Fruit fly (Drosophila melanogaster) whole organism, embryonic: Measurements from ENCODE around the gene Agxt.

Experiments used
- ATbp ChIP-seq: fragments of 200-800 bp; sonication (Bioruptor generic); optimal IDR thresholded peaks from 2 replicates; lab custom pipeline; 2017; ENCODE audit warnings: missing biosample characterization, mild to moderate bottlenecking, missing genetic modification characterization, missing genetic modification reagents
- Aef1 ChIP-seq: fragments of 200-800 bp; sonication (Bioruptor generic); IDR thresholded peaks from 3 replicates; pipeline ENCODE4 v1.3.6; 2022; ENCODE audit warnings: missing biosample characterization, missing genetic modification characterization
- CG10366 ChIP-seq: fragments of 200-800 bp; sonication (Bioruptor generic); IDR thresholded peaks from 2 replicates; pipeline ENCODE4 v1.3.6; 2022; ENCODE audit warnings: missing biosample characterization, missing genetic modification characterization
- CG11085 ChIP-seq: fragments of 200-800 bp; sonication (Bioruptor generic); IDR thresholded peaks from 2 replicates; pipeline ENCODE4 v1.3.6; 2022; ENCODE audit warnings: missing biosample characterization, missing genetic modification characterization
- CG13287 ChIP-seq: fragments of 200-800 bp; sonication (Bioruptor generic); IDR thresholded peaks from 2 replicates; pipeline ENCODE4 v1.3.6; 2022; ENCODE audit warnings: missing biosample characterization, missing genetic modification characterization; ENCODE audit not compliant: partially characterized antibody
- CG14050 ChIP-seq: fragments of 200-800 bp; sonication (Bioruptor generic); IDR thresholded peaks from 3 replicates; pipeline ENCODE4 v1.3.6; 2022; ENCODE audit warnings: missing biosample characterization, missing genetic modification characterization
- CG15269 ChIP-seq: fragments of 200-800 bp; sonication (Bioruptor generic); optimal IDR thresholded peaks from 2 replicates; lab custom pipeline; 2018; ENCODE audit warnings: missing biosample characterization, mild to moderate bottlenecking, missing genetic modification characterization, moderate library complexity
- CG1529 ChIP-seq: fragments of 200-800 bp; sonication (Bioruptor generic); optimal IDR thresholded peaks from 3 replicates; lab custom pipeline; 2018; ENCODE audit warnings: missing biosample characterization, missing genetic modification characterization
- CG17912 ChIP-seq: fragments of 200-800 bp; sonication (Bioruptor generic); optimal IDR thresholded peaks from 2 replicates; lab custom pipeline; 2018; ENCODE audit warnings: missing biosample characterization, mild to moderate bottlenecking, missing genetic modification characterization
- CG18476 ChIP-seq: fragments of 200-800 bp; sonication (Bioruptor generic); optimal IDR thresholded peaks from 2 replicates; lab custom pipeline; 2016; ENCODE audit warnings: missing biosample characterization, mild to moderate bottlenecking, missing genetic modification characterization
- CG2889 ChIP-seq: fragments of 200-800 bp; sonication (Bioruptor generic); IDR thresholded peaks from 3 replicates; pipeline ENCODE4 v1.3.6; 2022; ENCODE audit warnings: missing biosample characterization, missing genetic modification characterization
- CG32532 ChIP-seq: fragments of 200-800 bp; sonication (Bioruptor generic); IDR thresholded peaks from 2 replicates; pipeline ENCODE4 v1.3.6; 2022; ENCODE audit warnings: missing biosample characterization, missing genetic modification characterization
- CG32772 ChIP-seq: fragments of 200-800 bp; sonication (Bioruptor generic); IDR thresholded peaks from 2 replicates; pipeline ENCODE4 v1.3.6; 2022; ENCODE audit warnings: missing biosample characterization, missing genetic modification characterization
- CG34422 ChIP-seq: fragments of 200-800 bp; sonication (Bioruptor generic); IDR thresholded peaks from 3 replicates; pipeline ENCODE4 v1.3.6; 2022; ENCODE audit warnings: missing biosample characterization, missing genetic modification characterization
- CG3847 ChIP-seq: fragments of 200-800 bp; sonication (Bioruptor generic); IDR thresholded peaks from 2 replicates; pipeline ENCODE4 v1.3.6; 2022; ENCODE audit warnings: missing biosample characterization, missing genetic modification characterization
- CG4424 ChIP-seq: fragments of 200-800 bp; sonication (Bioruptor generic); optimal IDR thresholded peaks from 3 replicates; lab custom pipeline; 2016; ENCODE audit warnings: missing biosample characterization, missing genetic modification characterization
- CG4730 ChIP-seq: fragments of 200-800 bp; sonication (Bioruptor generic); IDR thresholded peaks from 2 replicates; pipeline ENCODE4 v1.3.6; 2022; ENCODE audit warnings: missing biosample characterization, missing genetic modification characterization
- CG6765 ChIP-seq: fragments of 200-800 bp; sonication (Bioruptor generic); optimal IDR thresholded peaks from 3 replicates; lab custom pipeline; 2017; ENCODE audit warnings: missing biosample characterization, mild to moderate bottlenecking, missing genetic modification characterization
- CG7271 ChIP-seq: fragments of 200-800 bp; sonication (Bioruptor generic); optimal IDR thresholded peaks from 2 replicates; lab custom pipeline; 2018; ENCODE audit warnings: missing biosample characterization, mild to moderate bottlenecking, missing genetic modification characterization, moderate library complexity
- CG7745 ChIP-seq: fragments of 200-800 bp; sonication (Bioruptor generic); optimal IDR thresholded peaks from 2 replicates; lab custom pipeline; 2018; ENCODE audit warnings: missing biosample characterization, mild to moderate bottlenecking, missing genetic modification characterization, moderate library complexity
- CG8290 ChIP-seq, 3 experiments: fragments of 200-800 bp; sonication (Bioruptor generic); optimal IDR thresholded peaks; 2 replicates each; lab custom pipeline; 2016 to 2019; ENCODE audit warnings: missing biosample characterization in 3 of 3, missing genetic modification characterization in 3 of 3, mild to moderate bottlenecking in 2 of 3, moderate library complexity in 1 of 3
- CHES-1-like ChIP-seq: fragments of 200-800 bp; sonication (Bioruptor generic); optimal IDR thresholded peaks from 2 replicates; lab custom pipeline; 2016; ENCODE audit warnings: missing biosample characterization, missing genetic modification characterization
- CTCF ChIP-seq: fragments of 200-800 bp; sonication (Bioruptor generic); optimal IDR thresholded peaks from 2 replicates; lab custom pipeline; 2017; ENCODE audit warnings: missing biosample characterization, mild to moderate bottlenecking, missing genetic modification characterization, moderate library complexity
- D19B ChIP-seq: fragments of 200-800 bp; sonication (Bioruptor generic); optimal IDR thresholded peaks from 2 replicates; lab custom pipeline; 2017; ENCODE audit warnings: missing biosample characterization, mild to moderate bottlenecking, missing genetic modification characterization
- GATAe ChIP-seq: fragments of 200-800 bp; sonication (Bioruptor generic); conservative IDR thresholded peaks from 2 replicates; pipeline ENCODE4 v1.3.6; 2022; ENCODE audit warnings: missing biosample characterization, missing genetic modification characterization
- H15 ChIP-seq: fragments of 200-800 bp; sonication (Bioruptor generic); IDR thresholded peaks from 3 replicates; pipeline ENCODE4 v1.3.6; 2022; ENCODE audit warnings: missing biosample characterization, missing genetic modification characterization
- Hsf ChIP-seq: fragments of 200-800 bp; sonication (Bioruptor generic); optimal IDR thresholded peaks from 3 replicates; lab custom pipeline; 2016; ENCODE audit warnings: missing biosample characterization, missing genetic modification characterization
- Mes4 ChIP-seq: fragments of 200-800 bp; sonication (Bioruptor generic); optimal IDR thresholded peaks from 2 replicates; lab custom pipeline; 2016; ENCODE audit warnings: missing biosample characterization, missing genetic modification characterization
- ato ChIP-seq: fragments of 200-800 bp; sonication (Bioruptor generic); IDR thresholded peaks from 2 replicates; pipeline ENCODE4 v1.3.6; 2022; ENCODE audit warnings: missing biosample characterization, missing genetic modification characterization; ENCODE audit not compliant: partially characterized antibody
- bcd ChIP-seq: fragments of 200-800 bp; sonication (Bioruptor generic); optimal IDR thresholded peaks from 2 replicates; lab custom pipeline; 2017; ENCODE audit warnings: missing biosample characterization, mild to moderate bottlenecking, missing genetic modification characterization
- cas ChIP-seq: fragments of 200-800 bp; sonication (Bioruptor generic); IDR thresholded peaks from 2 replicates; pipeline ENCODE4 v1.3.6; 2022; ENCODE audit warnings: missing biosample characterization, missing genetic modification characterization
- dimm ChIP-seq: fragments of 200-800 bp; sonication (Bioruptor generic); IDR thresholded peaks from 2 replicates; pipeline ENCODE4 v1.3.6; 2022; ENCODE audit warnings: missing biosample characterization, missing genetic modification characterization
- ems ChIP-seq: fragments of 200-800 bp; sonication (Bioruptor generic); optimal IDR thresholded peaks from 3 replicates; lab custom pipeline; 2016; ENCODE audit warnings: missing biosample characterization, missing genetic modification characterization
- en ChIP-seq: fragments of 200-800 bp; sonication (Bioruptor generic); optimal IDR thresholded peaks from 2 replicates; lab custom pipeline; 2016; ENCODE audit warnings: missing biosample characterization, missing genetic modification characterization
- gcm ChIP-seq: fragments of 200-800 bp; sonication (Bioruptor generic); optimal IDR thresholded peaks from 2 replicates; lab custom pipeline; 2019; ENCODE audit warnings: missing biosample characterization, mild to moderate bottlenecking, missing genetic modification characterization, moderate library complexity
- grau ChIP-seq: fragments of 200-800 bp; optimal IDR thresholded peaks from 3 replicates; lab custom pipeline; 2019; ENCODE audit warnings: missing biosample characterization, mild to moderate bottlenecking, missing genetic modification characterization, moderate library complexity
- ham ChIP-seq: fragments of 200-800 bp; sonication (Bioruptor generic); IDR thresholded peaks from 2 replicates; pipeline ENCODE4 v1.3.6; 2022; ENCODE audit warnings: missing biosample characterization, missing genetic modification characterization
- hbn ChIP-seq: fragments of 200-800 bp; sonication (Bioruptor generic); IDR thresholded peaks from 2 replicates; pipeline ENCODE4 v1.3.6; 2022; ENCODE audit warnings: missing biosample characterization, missing genetic modification characterization; ENCODE audit not compliant: partially characterized antibody
- her ChIP-seq: fragments of 200-800 bp; sonication (Bioruptor generic); optimal IDR thresholded peaks from 2 replicates; lab custom pipeline; 2016; ENCODE audit warnings: missing biosample characterization, missing genetic modification characterization
- jigr1 ChIP-seq: fragments of 200-800 bp; sonication (Bioruptor generic); IDR thresholded peaks from 3 replicates; pipeline ENCODE4 v1.3.6; 2022; ENCODE audit warnings: missing biosample characterization, missing genetic modification characterization
- klu ChIP-seq: fragments of 200-800 bp; sonication (Bioruptor generic); IDR thresholded peaks from 2 replicates; pipeline ENCODE4 v1.3.6; 2022; ENCODE audit warnings: missing biosample characterization, missing genetic modification characterization
- lbe ChIP-seq: fragments of 200-800 bp; sonication (Bioruptor generic); optimal IDR thresholded peaks from 2 replicates; lab custom pipeline; 2016; ENCODE audit warnings: missing biosample characterization, mild to moderate bottlenecking, missing genetic modification characterization
- lov ChIP-seq, 2 experiments: fragments of 200-800 bp in 1 of 2; fragments of >200 bp in 1 of 2; sonication (Bioruptor generic) in 1 of 2; IDR thresholded peaks in 1 of 2; optimal IDR thresholded peaks in 1 of 2; 2 replicates in 1 of 2; 3 replicates in 1 of 2; pipeline versions ENCODE4 v1.3.6 to Lab custom; 2017 to 2022; ENCODE audit warnings: missing biosample characterization in 1 of 2, missing genetic modification characterization in 1 of 2
- mld ChIP-seq: fragments of 200-800 bp; sonication (Bioruptor generic); IDR thresholded peaks from 3 replicates; pipeline ENCODE4 v1.3.6; 2022; ENCODE audit warnings: missing biosample characterization, missing genetic modification characterization; ENCODE audit not compliant: partially characterized antibody
- pita ChIP-seq: fragments of 200-800 bp; sonication (Bioruptor generic); optimal IDR thresholded peaks from 2 replicates; lab custom pipeline; 2017; ENCODE audit warnings: missing biosample characterization, mild to moderate bottlenecking, missing genetic modification characterization
- prd ChIP-seq, 3 experiments: fragments of >200 bp in 2 of 3; fragments of 200-800 bp in 1 of 3; sonication (Bioruptor generic) in 1 of 3; optimal IDR thresholded peaks in 2 of 3; IDR thresholded peaks in 1 of 3; 2 replicates in 2 of 3; 3 replicates in 1 of 3; pipeline versions ENCODE4 v1.3.6 to Lab custom; 2017 to 2022; ENCODE audit warnings: missing biosample characterization in 1 of 3, missing genetic modification characterization in 1 of 3
- sens ChIP-seq: fragments of 200-800 bp; sonication (Bioruptor generic); peaks from one replicate; lab custom pipeline; 2016; ENCODE audit warnings: missing biosample characterization, missing genetic modification characterization
- sisA ChIP-seq: fragments of 200-800 bp; sonication (Bioruptor generic); IDR thresholded peaks from 2 replicates; pipeline ENCODE4 v1.3.6; 2022; ENCODE audit warnings: missing biosample characterization, missing genetic modification characterization
- slou ChIP-seq: fragments of 200-800 bp; sonication (Bioruptor generic); optimal IDR thresholded peaks from 3 replicates; lab custom pipeline; 2016; ENCODE audit warnings: missing biosample characterization, missing genetic modification characterization
- tio ChIP-seq: fragments of 200-800 bp; sonication (Bioruptor generic); optimal IDR thresholded peaks from 2 replicates; lab custom pipeline; 2017; ENCODE audit warnings: missing biosample characterization, missing genetic modification characterization, inconsistent platforms
- wor ChIP-seq: fragments of 200-800 bp; sonication (Bioruptor generic); IDR thresholded peaks from 2 replicates; pipeline ENCODE4 v1.3.6; 2022; ENCODE audit warnings: missing biosample characterization, missing genetic modification characterization

The Agxt gene

dm6 chrX:6574488-6574887, 45.7 kb downstream of the Agxt start (continued):
- TF ChIP-seq bcd (GFP tag; lab: Kevin White, UChicago) (peak; percentile 32), lov (optimal IDR thresholded peaks at IDR 0.05; lab: Kevin White, UChicago) (no peak), lov (GFP tag; IDR thresholded peaks at IDR 0.05; lab: Robert Waterston, UW) (no peak), Aef1 (GFP tag; lab: Robert Waterston, UW) (peak; percentile 12; the same call in 1 of the 3 replicates), CG10366 (GFP tag; lab: Robert Waterston, UW) (peak; percentile 50), GATAe (GFP tag; lab: Robert Waterston, UW) (no peak), Mes4 (GFP tag; lab: Kevin White, UChicago) (no peak), ato (GFP tag; lab: Robert Waterston, UW) (no peak), CG4424 (GFP tag; lab: Kevin White, UChicago) (no peak), sisA (GFP tag; lab: Robert Waterston, UW) (peak; percentile 47), CG3847 (peak; percentile 35; the same call in 1 of the 2 replicates), grau (tag; lab: Kevin White, UChicago) (peak; percentile 18), ems (GFP tag; lab: Kevin White, UChicago) (no peak), CG13287 (no peak), gcm (GFP tag; lab: Kevin White, UChicago) (no peak), CG32532 (peak; percentile 53), CG7745 (tag; lab: Kevin White, UChicago) (no peak), CG8290 (GFP tag; optimal IDR thresholded peaks at IDR 0.05; lab: Kevin White, UChicago) (no peak), CG8290 (tag; optimal IDR thresholded peaks at IDR 0.05; lab: Kevin White, UChicago) (no peak), CG1529 (no peak), CG4730 (peak; percentile 49), CG34422 (GFP tag; lab: Robert Waterston, UW) (0 out of 3 replicates have a peak, but pooled peaks have one; percentile 10), prd (optimal IDR thresholded peaks at IDR 0.05; lab: Kevin White, UChicago) (no peak), prd (GFP tag; IDR thresholded peaks at IDR 0.05; lab: Robert Waterston, UW) (peak; percentile 49; the same call in 1 of the 3 replicates), CG14050 (GFP tag; lab: Robert Waterston, UW) (0 out of 3 replicates have a peak, but pooled peaks have one; percentile 14), CG15269 (tag; lab: Kevin White, UChicago) (peak; percentile 4), H15 (GFP tag; lab: Robert Waterston, UW) (0 out of 3 replicates have a peak, but pooled peaks have one; percentile 41), CG11085 (no peak), CG6765 (GFP tag; lab: Kevin White, UChicago) (no peak), wor (GFP tag; lab: Robert Waterston, UW) (no peak), tio (GFP tag; lab: Kevin White, UChicago) (peak; percentile 14), her (GFP tag; lab: Kevin White, UChicago) (no peak), mld (no peak), CTCF (GFP tag; lab: Kevin White, UChicago) (no peak), ham (GFP tag; lab: Robert Waterston, UW) (no peak), CG32772 (no peak), CHES-1-like (GFP tag; lab: Kevin White, UChicago) (no peak), pita (GFP tag; lab: Kevin White, UChicago) (no peak), cas (no peak), CG7271 (no peak), CG17912 (GFP tag; lab: Kevin White, UChicago) (no peak), klu (GFP tag; lab: Robert Waterston, UW) (no peak), dimm (no peak), D19B (GFP tag; lab: Kevin White, UChicago) (no peak), CG18476 (GFP tag; lab: Kevin White, UChicago) (no peak), jigr1 (GFP tag; lab: Robert Waterston, UW) (0 out of 3 replicates have a peak, but pooled peaks have one; percentile 15), slou (GFP tag; lab: Kevin White, UChicago) (no peak), lbe (GFP tag; lab: Kevin White, UChicago) (no peak), Hsf (GFP tag; lab: Kevin White, UChicago) (no peak), en (GFP tag; lab: Kevin White, UChicago) (no peak), hbn (GFP tag; lab: Robert Waterston, UW) (no peak), sens (peak; percentile 71), CG2889 (GFP tag; lab: Robert Waterston, UW) (0 out of 3 replicates have a peak, but pooled peaks have one; percentile 37), ATbp (GFP tag; lab: Kevin White, UChicago) (no peak)
